Worm (Caenorhabditis elegans): ENCODE measurements around the gene ugt-30.

DNA sequence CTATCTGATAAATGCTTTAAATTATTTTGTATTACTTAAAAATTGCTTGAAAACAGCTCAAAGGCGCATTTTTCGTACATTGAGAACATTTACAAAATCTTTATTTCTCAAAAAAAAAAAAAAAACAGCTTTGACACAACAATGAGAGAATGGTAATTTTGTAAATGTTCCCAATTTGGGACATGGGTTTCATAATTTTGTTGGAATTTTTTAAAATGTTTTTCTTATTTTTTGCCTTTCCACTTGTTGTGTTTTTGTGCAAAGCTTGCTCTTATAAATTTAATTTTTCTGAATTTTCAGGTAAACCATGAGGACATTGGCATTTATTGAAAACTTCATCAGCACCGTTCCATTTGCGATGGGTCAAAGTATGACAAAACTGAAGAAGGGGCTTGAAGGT is 13.4 kb downstream of the ugt-30 start, which contains the start of gene T01G5.7:
- no peak for TF ChIP-seq unc-62 (GFP tag; optimal IDR thresholded peaks at IDR 0.05)
- no peak for TF ChIP-seq ama-1 (optimal IDR thresholded peaks at IDR 0.05)
- TF ChIP-seq skn-1 (tag; optimal IDR thresholded peaks at IDR 0.05): no peak
- TF ChIP-seq nhr-28 (tag; optimal IDR thresholded peaks at IDR 0.05): no peak
- no peak for TF ChIP-seq pha-4 (tag; optimal IDR thresholded peaks at IDR 0.05)
- no peak for TF ChIP-seq ztf-11 (tag; optimal IDR thresholded peaks at IDR 0.05)
- no peak for TF ChIP-seq nhr-237 (tag; optimal IDR thresholded peaks at IDR 0.05)
- TF ChIP-seq nhr-12 (tag; optimal IDR thresholded peaks at IDR 0.05): no peak
- no peak for TF ChIP-seq ceh-82 (tag; optimal IDR thresholded peaks at IDR 0.05)
- no peak for TF ChIP-seq ceh-9 (tag; optimal IDR thresholded peaks at IDR 0.05)

All from whole organism, L3 larva.